Worm (Caenorhabditis elegans) whole organism, L4 larva: ENCODE data around the gene chil-22.

Source experiments
- F10B5.3 ChIP-seq: sonication (generic microtip); optimal IDR thresholded peaks from 2 replicates; lab custom pipeline; 2016; ENCODE audit warnings: mild to moderate bottlenecking, missing genetic modification characterization, missing compliant biosample characterization
- F37D6.2 ChIP-seq: sonication (generic microtip); optimal IDR thresholded peaks from 2 replicates; lab custom pipeline; 2016; ENCODE audit warnings: mild to moderate bottlenecking, missing genetic modification characterization, missing compliant biosample characterization
- F49E8.2 ChIP-seq: sonication (generic microtip); optimal IDR thresholded peaks from 2 replicates; lab custom pipeline; 2016; ENCODE audit warnings: missing compliant biosample characterization, mild to moderate bottlenecking, missing genetic modification characterization, borderline replicate concordance
- T26A8.4 ChIP-seq: fragments of 200-800 bp; sonication (Bioruptor generic); IDR thresholded peaks from 2 replicates; pipeline ENCODE4 v1.3.6; 2022; ENCODE audit warnings: missing genetic modification characterization, missing compliant biosample characterization
- Y5F2A.4 ChIP-seq: fragments of 200-800 bp; sonication (Bioruptor generic); optimal IDR thresholded peaks from 2 replicates; lab custom pipeline; 2018; ENCODE audit warnings: mild to moderate bottlenecking, missing genetic modification characterization, missing compliant biosample characterization
- ZK546.5 ChIP-seq, 2 experiments: sonication (generic microtip); optimal IDR thresholded peaks; 2 replicates each; lab custom pipeline; 2017; ENCODE audit warnings: missing biosample characterization in 2 of 2, missing genetic modification characterization in 2 of 2
- aha-1 ChIP-seq: fragments of 150-350 bp; peaks from one replicate; lab custom pipeline; 2014; ENCODE audit warnings: missing biosample characterization, missing genetic modification characterization
- ceh-62 ChIP-seq: sonication (generic microtip); optimal IDR thresholded peaks from 2 replicates; lab custom pipeline; 2017; ENCODE audit warnings: missing biosample characterization, missing genetic modification characterization
- ceh-82 ChIP-seq: sonication (generic microtip); optimal IDR thresholded peaks from 2 replicates; lab custom pipeline; 2017; ENCODE audit warnings: missing biosample characterization, missing genetic modification characterization
- cey-2 ChIP-seq: sonication (generic microtip); optimal IDR thresholded peaks from 3 replicates; lab custom pipeline; 2017; ENCODE audit warnings: missing genetic modification characterization, mild to moderate bottlenecking, missing compliant biosample characterization, antibody characterized with exemption, borderline replicate concordance; ENCODE audit not compliant: insufficient read depth
- daf-12 ChIP-seq: fragments of 150-350 bp; optimal IDR thresholded peaks from 2 replicates; lab custom pipeline; 2014; ENCODE audit warnings: missing biosample characterization, missing genetic modification reagents, missing genetic modification characterization
- daf-16 ChIP-seq, 3 experiments: sonication (generic microtip); optimal IDR thresholded peaks; 2 replicates each; lab custom pipeline; 2016 to 2017; ENCODE audit warnings: missing genetic modification characterization in 3 of 3, missing genetic modification reagents in 3 of 3, mild to moderate bottlenecking in 2 of 3, missing compliant biosample characterization in 2 of 3, missing biosample characterization in 1 of 3, moderate library complexity in 1 of 3
- daf-8 ChIP-seq: fragments of 200-800 bp; sonication (Bioruptor generic); IDR thresholded peaks from 2 replicates; pipeline ENCODE4 v1.3.6; 2022; ENCODE audit warnings: missing genetic modification characterization, missing compliant biosample characterization
- dmd-6 ChIP-seq: fragments of 200-800 bp; sonication (Bioruptor generic); IDR thresholded peaks from 2 replicates; pipeline ENCODE4 v1.3.6; 2022; ENCODE audit warnings: missing genetic modification reagents, missing genetic modification characterization, missing compliant biosample characterization
- dpl-1 ChIP-seq: fragments of 150-350 bp; optimal IDR thresholded peaks from 2 replicates; lab custom pipeline; 2014; ENCODE audit warnings: missing biosample characterization, missing genetic modification reagents, missing genetic modification characterization
- dve-1 ChIP-seq: sonication (generic microtip); optimal IDR thresholded peaks from 2 replicates; lab custom pipeline; 2017; ENCODE audit warnings: antibody characterized with exemption, mild to moderate bottlenecking, missing genetic modification characterization, missing compliant biosample characterization; ENCODE audit not compliant: insufficient read depth
- hif-1 ChIP-seq, 2 experiments: sonication (generic microtip); optimal IDR thresholded peaks; 2 replicates each; lab custom pipeline; 2016 to 2017; ENCODE audit warnings: missing compliant biosample characterization in 2 of 2, missing genetic modification characterization in 2 of 2, missing genetic modification reagents in 2 of 2, missing genotype in 2 of 2, mild to moderate bottlenecking in 1 of 2
- hlh-11 ChIP-seq: fragments of 200-800 bp; sonication (Bioruptor generic); optimal IDR thresholded peaks from 2 replicates; lab custom pipeline; 2018; ENCODE audit warnings: mild to moderate bottlenecking, missing genetic modification characterization, missing compliant biosample characterization
- jun-1 ChIP-seq: fragments of 150-350 bp; optimal IDR thresholded peaks from 2 replicates; lab custom pipeline; 2014; ENCODE audit warnings: missing biosample characterization, missing genetic modification reagents, missing genetic modification characterization
- lin-1 ChIP-seq: fragments of 200-800 bp; sonication (Bioruptor generic); IDR thresholded peaks from 2 replicates; pipeline ENCODE4 v1.3.6; 2022; ENCODE audit warnings: missing genetic modification reagents, missing genetic modification characterization, missing compliant biosample characterization
- lin-29 ChIP-seq: fragments of 200-800 bp; sonication (Bioruptor generic); IDR thresholded peaks from 2 replicates; pipeline ENCODE4 v1.3.6; 2022; ENCODE audit warnings: missing genetic modification reagents, missing genetic modification characterization, missing compliant biosample characterization
- lir-3 ChIP-seq: sonication (generic microtip); optimal IDR thresholded peaks from 2 replicates; lab custom pipeline; 2016; ENCODE audit warnings: mild to moderate bottlenecking, missing genetic modification characterization, missing compliant biosample characterization
- lsy-2 ChIP-seq, 2 experiments: fragments of 150-350 bp in 1 of 2; sonication (generic microtip) in 1 of 2; optimal IDR thresholded peaks; 2 replicates each; lab custom pipeline; 2014 to 2017; ENCODE audit warnings: missing biosample characterization in 2 of 2, missing genetic modification characterization in 2 of 2
- madf-9 ChIP-seq: fragments of 200-800 bp; sonication (Bioruptor generic); conservative IDR thresholded peaks from 2 replicates; pipeline ENCODE4 v1.3.6; 2022; ENCODE audit warnings: missing genetic modification reagents, missing genetic modification characterization, missing compliant biosample characterization
- mdl-1 ChIP-seq, 2 experiments: fragments of 150-350 bp in 1 of 2; sonication (generic microtip) in 1 of 2; optimal IDR thresholded peaks; 2 replicates each; lab custom pipeline; 2014 to 2017; ENCODE audit warnings: missing biosample characterization in 2 of 2, missing genetic modification characterization in 2 of 2
- mxl-3 ChIP-seq: fragments of 200-800 bp; sonication (Bioruptor generic); optimal IDR thresholded peaks from 2 replicates; lab custom pipeline; 2018; ENCODE audit warnings: mild to moderate bottlenecking, missing genetic modification characterization, missing compliant biosample characterization
- nhr-102 ChIP-seq: sonication (generic microtip); optimal IDR thresholded peaks from 2 replicates; lab custom pipeline; 2016; ENCODE audit warnings: mild to moderate bottlenecking, missing genetic modification characterization, moderate library complexity, missing compliant biosample characterization
- nhr-11 ChIP-seq: fragments of 150-350 bp; optimal IDR thresholded peaks from 2 replicates; lab custom pipeline; 2014; ENCODE audit warnings: missing biosample characterization, missing genetic modification characterization
- nhr-237 ChIP-seq: sonication (generic microtip); optimal IDR thresholded peaks from 2 replicates; lab custom pipeline; 2017; ENCODE audit warnings: missing biosample characterization, missing genetic modification characterization
- nhr-25 ChIP-seq: sonication (generic microtip); optimal IDR thresholded peaks from 2 replicates; lab custom pipeline; 2017; ENCODE audit warnings: missing genetic modification characterization, mild to moderate bottlenecking, missing compliant biosample characterization, antibody characterized with exemption, moderate library complexity, borderline replicate concordance; ENCODE audit not compliant: insufficient read depth
- nhr-28 ChIP-seq: fragments of 150-350 bp; optimal IDR thresholded peaks from 2 replicates; lab custom pipeline; 2014; ENCODE audit warnings: missing biosample characterization, missing genetic modification characterization
- nhr-6 ChIP-seq: fragments of 150-350 bp; optimal IDR thresholded peaks from 2 replicates; lab custom pipeline; 2014; ENCODE audit warnings: missing biosample characterization, missing genetic modification characterization
- pha-4 ChIP-seq, 2 experiments: fragments of 150-350 bp in 1 of 2; fragments of 200-800 bp in 1 of 2; sonication (Bioruptor generic) in 1 of 2; IDR thresholded peaks in 1 of 2; optimal IDR thresholded peaks in 1 of 2; 2 replicates each; pipeline versions ENCODE4 v1.3.6 to Lab custom; 2014 to 2022; ENCODE audit warnings: missing genetic modification characterization in 2 of 2, missing genetic modification reagents in 2 of 2, missing biosample characterization in 1 of 2, missing compliant biosample characterization in 1 of 2
- php-3 ChIP-seq: fragments of 200-800 bp; sonication (Bioruptor generic); IDR thresholded peaks from 2 replicates; pipeline ENCODE4 v1.3.6; 2022; ENCODE audit warnings: missing genetic modification reagents, missing genetic modification characterization, missing compliant biosample characterization
- pqm-1 ChIP-seq: sonication (generic microtip); optimal IDR thresholded peaks from 2 replicates; lab custom pipeline; 2017; ENCODE audit warnings: missing biosample characterization, missing genetic modification characterization
- set-16 ChIP-seq: fragments of 200-800 bp; sonication (Bioruptor generic); IDR thresholded peaks from 2 replicates; pipeline ENCODE4 v1.3.6; 2022; ENCODE audit warnings: missing genetic modification reagents, missing genetic modification characterization, missing compliant biosample characterization
- snpc-1.2 ChIP-seq: fragments of 200-800 bp; sonication (Bioruptor generic); IDR thresholded peaks from 2 replicates; pipeline ENCODE4 v1.3.6; 2022; ENCODE audit warnings: missing genetic modification reagents, missing genetic modification characterization, missing compliant biosample characterization
- snpc-4 ChIP-seq: fragments of 150-350 bp; optimal IDR thresholded peaks from 2 replicates; lab custom pipeline; 2014; ENCODE audit warnings: missing biosample characterization, missing genetic modification characterization
- spr-3 ChIP-seq: fragments of 200-800 bp; sonication (Bioruptor generic); optimal IDR thresholded peaks from 2 replicates; lab custom pipeline; 2018; ENCODE audit warnings: mild to moderate bottlenecking, missing genetic modification characterization, missing compliant biosample characterization
- unc-62 ChIP-seq, 3 experiments: fragments of 150-350 bp in 1 of 3; sonication (generic microtip); optimal IDR thresholded peaks in 2 of 3; peaks in 1 of 3; 1 replicate in 1 of 3; 2 replicates in 2 of 3; lab custom pipeline; 2014 to 2017; ENCODE audit warnings: missing biosample characterization in 3 of 3, missing genetic modification characterization in 3 of 3, missing genetic modification reagents in 3 of 3, missing genotype in 1 of 3

The chil-22 gene

DNA sequence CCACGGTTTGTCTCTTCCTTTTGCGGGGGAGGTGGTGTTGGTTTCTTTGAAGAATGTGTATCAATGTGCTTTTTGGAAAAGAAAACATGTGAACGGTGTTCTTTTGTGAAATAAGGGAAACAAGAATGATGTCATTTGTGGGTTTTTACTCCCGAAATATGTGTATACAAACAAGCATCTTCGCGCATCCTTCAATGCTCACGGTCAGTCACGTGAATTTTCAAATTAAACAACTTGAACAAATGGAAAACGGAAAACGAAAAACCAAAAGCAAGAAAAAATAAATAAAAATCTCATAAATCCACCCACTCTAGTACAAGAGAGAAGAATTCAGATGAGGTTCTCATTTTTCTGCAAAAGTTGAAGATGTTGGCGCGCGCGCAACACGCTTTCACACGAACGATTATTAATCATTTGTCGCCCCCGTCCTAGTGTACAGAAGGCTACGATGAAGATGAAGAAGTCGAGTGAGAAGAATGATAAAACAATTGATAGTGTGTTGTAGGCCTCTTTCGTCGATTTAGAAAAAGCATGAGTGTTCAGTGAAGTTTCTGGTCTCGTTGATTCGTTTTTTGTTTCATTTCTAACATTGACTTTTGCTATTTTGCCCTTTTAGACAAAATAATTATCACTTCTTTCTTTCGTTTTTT, 19.2 kb upstream of the chil-22 start:
- TF ChIP-seq unc-62 (GFP tag; optimal IDR thresholded peaks at IDR 0.05 in 1 of 2; lab: Kevin White, UChicago), result peak in 1 of 2 experiments; percentile 9
- TF ChIP-seq unc-62 (tag; optimal IDR thresholded peaks at IDR 0.05; lab: Kevin White, UChicago), result no peak
- TF ChIP-seq mdl-1 (tag; optimal IDR thresholded peaks at IDR 0.05; lab: Kevin White, UChicago), result peak in 1 of 2 experiments; percentile 37
- TF ChIP-seq daf-8 (GFP tag; lab: Robert Waterston, UW), result no peak
- no peak for TF ChIP-seq pha-4 (GFP tag; IDR thresholded peaks at IDR 0.05; lab: Robert Waterston, UW)
- TF ChIP-seq pha-4 (tag; optimal IDR thresholded peaks at IDR 0.05; lab: Kevin White, UChicago), result peak; percentile 38
- TF ChIP-seq php-3 (GFP tag; lab: Robert Waterston, UW), result no peak
- peak; percentile 75 for TF ChIP-seq nhr-28 (tag; lab: Kevin White, UChicago)
- TF ChIP-seq ZK546.5 (tag; optimal IDR thresholded peaks at IDR 0.05; lab: Kevin White, UChicago), result no peak
- TF ChIP-seq mxl-3 (GFP tag; lab: Kevin White, UChicago), result peak; percentile 88
- TF ChIP-seq aha-1 (tag; lab: Kevin White, UChicago), result peak; percentile 90
- no peak for TF ChIP-seq spr-3 (GFP tag; lab: Kevin White, UChicago)
- TF ChIP-seq hlh-11, result peak; percentile 19
- TF ChIP-seq T26A8.4, result no peak
- TF ChIP-seq, all 104 proteins: peak for 7

DNA sequence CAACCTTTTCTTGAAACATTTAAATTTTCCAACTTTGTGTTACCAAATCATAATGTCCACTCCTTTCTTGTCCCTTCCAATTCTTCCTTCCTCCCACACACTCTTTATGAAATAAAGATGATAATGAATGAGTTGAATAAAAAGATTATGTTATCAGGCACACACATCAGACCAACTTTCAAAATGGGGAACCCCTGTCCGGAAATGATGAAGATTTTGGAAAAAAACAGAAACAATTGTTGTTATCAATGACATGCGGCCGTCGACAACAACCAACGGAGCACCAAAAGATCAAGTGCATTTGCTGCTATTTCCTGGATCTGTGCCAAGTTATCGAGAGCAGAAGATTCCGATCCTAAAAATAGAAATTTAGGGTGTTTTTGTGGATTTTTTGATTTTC, 17.3 kb upstream of the chil-22 start:
- no peak for TF ChIP-seq set-16 (GFP tag; lab: Robert Waterston, UW)
- no peak for TF ChIP-seq daf-12 (tag; lab: Kevin White, UChicago)
- no peak for TF ChIP-seq snpc-1.2 (GFP tag; lab: Robert Waterston, UW)
- TF ChIP-seq pqm-1 (tag; lab: Kevin White, UChicago), result peak; percentile 17
- no peak for TF ChIP-seq snpc-4
- TF ChIP-seq jun-1 (tag; lab: Kevin White, UChicago), result no peak
- TF ChIP-seq Y5F2A.4 (GFP tag; lab: Kevin White, UChicago), result no peak
- TF ChIP-seq madf-9 (GFP tag; lab: Robert Waterston, UW), result no peak
- peak; percentile 54 for TF ChIP-seq nhr-28 (tag; lab: Kevin White, UChicago)
- TF ChIP-seq hif-1 (tag; optimal IDR thresholded peaks at IDR 0.05; lab: Kevin White, UChicago), result peak in 1 of 2 experiments; percentile 59
- no peak for TF ChIP-seq ceh-82
- peak; percentile 39 for TF ChIP-seq dve-1
- no peak for TF ChIP-seq dpl-1 (GFP tag; lab: Kevin White, UChicago)
- no peak for TF ChIP-seq nhr-25
- TF ChIP-seq dmd-6 (GFP tag; lab: Robert Waterston, UW), result peak; percentile 66
- TF ChIP-seq cey-2, result no peak
- no peak for TF ChIP-seq F37D6.2
- peak in 1 of 2 experiments; percentile 90 for TF ChIP-seq unc-62 (GFP tag; optimal IDR thresholded peaks at IDR 0.05 in 1 of 2; lab: Kevin White, UChicago)
- TF ChIP-seq unc-62 (tag; optimal IDR thresholded peaks at IDR 0.05; lab: Kevin White, UChicago), result no peak
- peak; percentile 42; the same call in 1 of the 2 replicates for TF ChIP-seq lin-1 (GFP tag; lab: Robert Waterston, UW)
- no peak for TF ChIP-seq lir-3 (tag; lab: Kevin White, UChicago)
- TF ChIP-seq F49E8.2 (tag; lab: Kevin White, UChicago), result no peak
- TF ChIP-seq lin-29, result no peak
- TF ChIP-seq lsy-2 (tag; optimal IDR thresholded peaks at IDR 0.05; lab: Kevin White, UChicago), result no peak
- TF ChIP-seq nhr-11, result no peak
- no peak for TF ChIP-seq nhr-6 (tag; lab: Kevin White, UChicago)
- TF ChIP-seq ceh-62, result no peak
- no peak for TF ChIP-seq nhr-102
- no peak for TF ChIP-seq mdl-1 (tag; optimal IDR thresholded peaks at IDR 0.05; lab: Kevin White, UChicago)
- peak; percentile 37 for TF ChIP-seq aha-1 (tag; lab: Kevin White, UChicago)
- TF ChIP-seq hlh-11, result peak; percentile 30
- TF ChIP-seq php-3 (GFP tag; lab: Robert Waterston, UW), result no peak
- peak in 1 of 2 experiments; percentile 21 for TF ChIP-seq daf-16 (GFP tag; optimal IDR thresholded peaks at IDR 0.05; lab: Kevin White, UChicago)
- peak; percentile 78 for TF ChIP-seq daf-16 (tag; optimal IDR thresholded peaks at IDR 0.05; lab: Kevin White, UChicago)
- TF ChIP-seq daf-8 (GFP tag; lab: Robert Waterston, UW), result no peak
- TF ChIP-seq nhr-237 (tag; lab: Kevin White, UChicago), result no peak
- no peak for TF ChIP-seq F10B5.3 (tag; lab: Kevin White, UChicago)
